Fruit fly (Drosophila melanogaster) whole organism, embryonic: ENCODE data around the gene Pif1A.
A peak's percentile ranks its signal among the peaks of the same experiment; 100 is the strongest.

Source experiments
- CG11456 ChIP-seq: fragments of 200-800 bp; sonication (Bioruptor generic); IDR thresholded peaks from 3 replicates; pipeline ENCODE4 v1.3.6; 2022; ENCODE audit warnings: missing biosample characterization, missing genetic modification characterization
- CG11696 ChIP-seq: fragments of 200-800 bp; sonication (Bioruptor generic); IDR thresholded peaks from 2 replicates; pipeline ENCODE4 v1.3.6; 2022; ENCODE audit warnings: missing biosample characterization, missing genetic modification characterization
- CG13894 ChIP-seq: fragments of 200-800 bp; sonication (Bioruptor generic); optimal IDR thresholded peaks from 3 replicates; lab custom pipeline; 2018; ENCODE audit warnings: missing biosample characterization, mild to moderate bottlenecking, missing genetic modification characterization, moderate library complexity
- CG15269 ChIP-seq: fragments of 200-800 bp; sonication (Bioruptor generic); optimal IDR thresholded peaks from 2 replicates; lab custom pipeline; 2018; ENCODE audit warnings: missing biosample characterization, mild to moderate bottlenecking, missing genetic modification characterization, moderate library complexity
- CG1603 ChIP-seq: fragments of 200-800 bp; sonication (Bioruptor generic); optimal IDR thresholded peaks from 2 replicates; lab custom pipeline; 2019; ENCODE audit warnings: missing biosample characterization, mild to moderate bottlenecking, missing genetic modification characterization, moderate library complexity
- CG16813 ChIP-seq: fragments of 200-800 bp; sonication (Bioruptor generic); IDR thresholded peaks from 3 replicates; pipeline ENCODE4 v1.3.6; 2022; ENCODE audit warnings: missing biosample characterization, missing genetic modification characterization; ENCODE audit not compliant: partially characterized antibody
- CG17802 ChIP-seq: fragments of 200-800 bp; sonication (Bioruptor generic); optimal IDR thresholded peaks from 2 replicates; lab custom pipeline; 2018; ENCODE audit warnings: missing biosample characterization, mild to moderate bottlenecking, missing genetic modification characterization, moderate library complexity
- CG18011 ChIP-seq: fragments of 200-800 bp; sonication (Bioruptor generic); optimal IDR thresholded peaks from 2 replicates; lab custom pipeline; 2017; ENCODE audit warnings: missing biosample characterization, missing genetic modification characterization, mild to moderate bottlenecking, moderate library complexity, missing genotype
- CG18262 ChIP-seq: fragments of 200-800 bp; optimal IDR thresholded peaks from 3 replicates; lab custom pipeline; 2019; ENCODE audit warnings: missing biosample characterization, mild to moderate bottlenecking, missing genetic modification characterization, moderate library complexity
- CG2116 ChIP-seq: fragments of 200-800 bp; sonication (Bioruptor generic); optimal IDR thresholded peaks from 3 replicates; lab custom pipeline; 2018; ENCODE audit warnings: missing biosample characterization, mild to moderate bottlenecking, missing genetic modification characterization
- CG3065 ChIP-seq: fragments of 200-800 bp; sonication (Bioruptor generic); optimal IDR thresholded peaks from 2 replicates; lab custom pipeline; 2016; ENCODE audit warnings: missing biosample characterization, missing genetic modification characterization
- CG31365 ChIP-seq: fragments of 200-800 bp; sonication (Bioruptor generic); optimal IDR thresholded peaks from 2 replicates; lab custom pipeline; 2018; ENCODE audit warnings: missing biosample characterization, mild to moderate bottlenecking, missing genetic modification characterization
- CG33213 ChIP-seq: fragments of 200-800 bp; sonication (Bioruptor generic); optimal IDR thresholded peaks from 3 replicates; lab custom pipeline; 2016; ENCODE audit warnings: missing biosample characterization, missing genetic modification characterization
- CG4360 ChIP-seq: fragments of 200-800 bp; sonication (Bioruptor generic); IDR thresholded peaks from 2 replicates; pipeline ENCODE4 v1.3.6; 2022; ENCODE audit warnings: missing biosample characterization, missing genetic modification characterization
- CG43689 ChIP-seq: fragments of 200-800 bp; sonication (Bioruptor generic); IDR thresholded peaks from 2 replicates; pipeline ENCODE4 v1.3.6; 2022; ENCODE audit warnings: missing biosample characterization, missing genetic modification characterization
- CG4820 ChIP-seq: fragments of 200-800 bp; sonication (Bioruptor generic); optimal IDR thresholded peaks from 3 replicates; lab custom pipeline; 2016; ENCODE audit warnings: missing biosample characterization, missing genetic modification characterization
- CG6254 ChIP-seq: fragments of 200-800 bp; sonication (Bioruptor generic); optimal IDR thresholded peaks from 3 replicates; lab custom pipeline; 2017; ENCODE audit warnings: mild to moderate bottlenecking, missing biosample characterization, missing genetic modification reagents, missing genetic modification characterization
- CG6689 ChIP-seq: fragments of 200-800 bp; sonication (Bioruptor generic); IDR thresholded peaks from 2 replicates; pipeline ENCODE4 v1.3.6; 2022; ENCODE audit warnings: missing biosample characterization, missing genetic modification characterization
- CG7271 ChIP-seq: fragments of 200-800 bp; sonication (Bioruptor generic); optimal IDR thresholded peaks from 2 replicates; lab custom pipeline; 2018; ENCODE audit warnings: missing biosample characterization, mild to moderate bottlenecking, missing genetic modification characterization, moderate library complexity
- CG7357 ChIP-seq: fragments of 200-800 bp; sonication (Bioruptor generic); IDR thresholded peaks from 3 replicates; pipeline ENCODE4 v1.3.6; 2022; ENCODE audit warnings: missing biosample characterization, missing genetic modification characterization
- CG8089 ChIP-seq: fragments of 200-800 bp; sonication (Bioruptor generic); optimal IDR thresholded peaks from 3 replicates; lab custom pipeline; 2016; ENCODE audit warnings: missing biosample characterization, missing genetic modification characterization
- Camta ChIP-seq: fragments of 200-800 bp; sonication (Bioruptor generic); optimal IDR thresholded peaks from 2 replicates; lab custom pipeline; 2016; ENCODE audit warnings: missing biosample characterization, missing genetic modification characterization
- CkIIα-i1 ChIP-seq: fragments of 200-800 bp; sonication (Bioruptor generic); IDR thresholded peaks from 2 replicates; pipeline ENCODE4 v1.3.6; 2022; ENCODE audit warnings: missing biosample characterization, missing genetic modification characterization
- Dek ChIP-seq: fragments of 200-800 bp; sonication (Bioruptor generic); optimal IDR thresholded peaks from 3 replicates; lab custom pipeline; 2019; ENCODE audit warnings: missing biosample characterization, mild to moderate bottlenecking, missing genetic modification characterization, moderate library complexity
- Eip74EF ChIP-seq, 2 experiments: fragments of 200-800 bp in 1 of 2; fragments of >200 bp in 1 of 2; sonication (Bioruptor generic) in 1 of 2; optimal IDR thresholded peaks; 2 replicates each; lab custom pipeline; 2017 to 2019; ENCODE audit warnings: missing biosample characterization in 2 of 2, missing genetic modification characterization in 2 of 2, mild to moderate bottlenecking in 1 of 2, moderate library complexity in 1 of 2
- Fer1 ChIP-seq: fragments of 200-800 bp; sonication (Bioruptor generic); optimal IDR thresholded peaks from 2 replicates; lab custom pipeline; 2017; ENCODE audit warnings: missing biosample characterization, mild to moderate bottlenecking, missing genetic modification characterization
- GATAe ChIP-seq: fragments of 200-800 bp; sonication (Bioruptor generic); conservative IDR thresholded peaks from 2 replicates; pipeline ENCODE4 v1.3.6; 2022; ENCODE audit warnings: missing biosample characterization, missing genetic modification characterization
- HLH4C ChIP-seq: fragments of 200-800 bp; sonication (Bioruptor generic); IDR thresholded peaks from 3 replicates; pipeline ENCODE4 v1.3.6; 2022; ENCODE audit warnings: missing biosample characterization, missing genetic modification characterization; ENCODE audit not compliant: partially characterized antibody
- Hey ChIP-seq: fragments of 200-800 bp; sonication (Bioruptor generic); optimal IDR thresholded peaks from 3 replicates; lab custom pipeline; 2018; ENCODE audit warnings: missing biosample characterization, mild to moderate bottlenecking, missing genetic modification characterization
- Lpt ChIP-seq: fragments of >200 bp; optimal IDR thresholded peaks from 2 replicates; lab custom pipeline; 2018; ENCODE audit warnings: missing biosample characterization, missing genetic modification characterization
- MESR4 ChIP-seq: fragments of 200-800 bp; sonication (Bioruptor generic); optimal IDR thresholded peaks from 2 replicates; lab custom pipeline; 2018; ENCODE audit warnings: missing biosample characterization, mild to moderate bottlenecking, missing genetic modification characterization, moderate library complexity
- NC2α ChIP-seq: fragments of 200-800 bp; sonication (Bioruptor generic); optimal IDR thresholded peaks from 2 replicates; lab custom pipeline; 2016; ENCODE audit warnings: missing biosample characterization, missing genetic modification characterization
- Poxn ChIP-seq: fragments of 200-800 bp; sonication (Bioruptor generic); IDR thresholded peaks from 2 replicates; pipeline ENCODE4 v1.3.6; 2022; ENCODE audit warnings: missing biosample characterization, missing genetic modification characterization
- aop ChIP-seq: fragments of 200-800 bp; sonication (Bioruptor generic); IDR thresholded peaks from 2 replicates; pipeline ENCODE4 v1.3.6; 2022; ENCODE audit warnings: missing biosample characterization, missing genetic modification characterization
- ap ChIP-seq: fragments of 200-800 bp; sonication (Bioruptor generic); IDR thresholded peaks from 2 replicates; pipeline ENCODE4 v1.3.6; 2022; ENCODE audit warnings: missing biosample characterization, missing genetic modification characterization
- btn ChIP-seq: fragments of 200-800 bp; sonication (Bioruptor generic); optimal IDR thresholded peaks from 2 replicates; lab custom pipeline; 2016; ENCODE audit warnings: missing biosample characterization, missing genetic modification characterization
- cato ChIP-seq: fragments of 200-800 bp; sonication (Bioruptor generic); optimal IDR thresholded peaks from 2 replicates; lab custom pipeline; 2016; ENCODE audit warnings: missing biosample characterization, missing genetic modification characterization, borderline replicate concordance
- dan ChIP-seq: fragments of 200-800 bp; sonication (Bioruptor generic); IDR thresholded peaks from 2 replicates; pipeline ENCODE4 v1.3.6; 2022; ENCODE audit warnings: missing biosample characterization, missing genetic modification characterization
- danr ChIP-seq: fragments of 200-800 bp; sonication (Bioruptor generic); IDR thresholded peaks from 2 replicates; pipeline ENCODE4 v1.3.6; 2022; ENCODE audit warnings: missing biosample characterization, missing genetic modification characterization
- emc ChIP-seq: fragments of 200-800 bp; sonication (Bioruptor generic); optimal IDR thresholded peaks from 2 replicates; lab custom pipeline; 2016; ENCODE audit warnings: missing biosample characterization, missing genetic modification characterization
- en ChIP-seq: fragments of 200-800 bp; sonication (Bioruptor generic); optimal IDR thresholded peaks from 2 replicates; lab custom pipeline; 2016; ENCODE audit warnings: missing biosample characterization, missing genetic modification characterization
- esg ChIP-seq: fragments of 200-800 bp; sonication (Bioruptor generic); conservative IDR thresholded peaks from 2 replicates; pipeline ENCODE4 v1.3.6; 2022; ENCODE audit warnings: missing biosample characterization, missing genetic modification characterization
- hbn ChIP-seq: fragments of 200-800 bp; sonication (Bioruptor generic); IDR thresholded peaks from 2 replicates; pipeline ENCODE4 v1.3.6; 2022; ENCODE audit warnings: missing biosample characterization, missing genetic modification characterization; ENCODE audit not compliant: partially characterized antibody
- jumu ChIP-seq: fragments of 200-800 bp; sonication (Bioruptor generic); optimal IDR thresholded peaks from 3 replicates; lab custom pipeline; 2016; ENCODE audit warnings: missing biosample characterization, missing genetic modification characterization
- kni ChIP-seq: fragments of 200-800 bp; sonication (Bioruptor generic); optimal IDR thresholded peaks from 3 replicates; lab custom pipeline; 2017; ENCODE audit warnings: mild to moderate bottlenecking, missing biosample characterization, missing genetic modification reagents, missing genetic modification characterization
- lola ChIP-seq, 3 experiments: fragments of >200 bp in 2 of 3; fragments of 200-800 bp in 1 of 3; sonication (Bioruptor generic) in 1 of 3; optimal IDR thresholded peaks; 2 replicates each; lab custom pipeline; 2017 to 2019; ENCODE audit warnings: missing biosample characterization in 3 of 3, missing genetic modification characterization in 3 of 3, mild to moderate bottlenecking in 1 of 3, moderate library complexity in 1 of 3
- pb ChIP-seq: fragments of 200-800 bp; sonication (Bioruptor generic); optimal IDR thresholded peaks from 3 replicates; lab custom pipeline; 2016; ENCODE audit warnings: missing biosample characterization, missing genetic modification characterization
- pzg ChIP-seq: fragments of 200-800 bp; sonication (Bioruptor generic); optimal IDR thresholded peaks from 3 replicates; lab custom pipeline; 2018; ENCODE audit warnings: missing biosample characterization, mild to moderate bottlenecking, missing genetic modification characterization, moderate library complexity
- sug ChIP-seq: fragments of 200-800 bp; optimal IDR thresholded peaks from 2 replicates; lab custom pipeline; 2019; ENCODE audit warnings: missing biosample characterization, mild to moderate bottlenecking, missing genetic modification characterization, moderate library complexity
- tap ChIP-seq: fragments of 200-800 bp; optimal IDR thresholded peaks from 3 replicates; lab custom pipeline; 2019; ENCODE audit warnings: missing biosample characterization, mild to moderate bottlenecking, missing genetic modification characterization, moderate library complexity
- tio ChIP-seq: fragments of 200-800 bp; sonication (Bioruptor generic); optimal IDR thresholded peaks from 2 replicates; lab custom pipeline; 2017; ENCODE audit warnings: missing biosample characterization, missing genetic modification characterization, inconsistent platforms

The Pif1A gene

dm6 chr3R:8744198-8744597, 56.8 kb downstream of the Pif1A start (continued):
- TF ChIP-seq CG13894 (tag; lab: Kevin White, UChicago): no peak
- TF ChIP-seq pb (GFP tag; lab: Kevin White, UChicago): no peak
- no peak for TF ChIP-seq Lpt (GFP tag; lab: Kevin White, UChicago)
- TF ChIP-seq cato (GFP tag; lab: Kevin White, UChicago): no peak
- no peak for TF ChIP-seq CkIIα-i1 (GFP tag; lab: Robert Waterston, UW)
- no peak for TF ChIP-seq NC2α
- no peak for TF ChIP-seq Hey (tag; lab: Kevin White, UChicago)
- no peak for TF ChIP-seq lola (GFP tag; optimal IDR thresholded peaks at IDR 0.05; lab: Kevin White, UChicago)
- TF ChIP-seq jumu (GFP tag; lab: Kevin White, UChicago): peak; percentile 53
- no peak for TF ChIP-seq CG18011 (GFP tag; lab: Kevin White, UChicago)
- TF ChIP-seq CG43689: no peak
- TF ChIP-seq CG8089 (GFP tag; lab: Kevin White, UChicago): peak; percentile 11
- TF ChIP-seq CG2116 (GFP tag; lab: Kevin White, UChicago): no peak
- no peak for TF ChIP-seq CG16813 (GFP tag; lab: Robert Waterston, UW)
- TF ChIP-seq esg: peak; percentile 66
- TF ChIP-seq CG31365 (tag; lab: Kevin White, UChicago): no peak
- no peak for TF ChIP-seq Dek (tag; lab: Kevin White, UChicago)
- TF ChIP-seq hbn: no peak
- TF ChIP-seq Fer1: peak; percentile 45
- no peak for TF ChIP-seq Poxn (GFP tag; lab: Robert Waterston, UW)
- peak; percentile 34 for TF ChIP-seq CG18262 (tag; lab: Kevin White, UChicago)
- TF ChIP-seq CG6254 (GFP tag; lab: Kevin White, UChicago): no peak
- no peak for TF ChIP-seq MESR4 (GFP tag; lab: Kevin White, UChicago)
- no peak for TF ChIP-seq en (GFP tag; lab: Kevin White, UChicago)
- TF ChIP-seq CG17802 (tag; lab: Kevin White, UChicago): no peak
- no peak for TF ChIP-seq CG7271 (tag; lab: Kevin White, UChicago)
- TF ChIP-seq Eip74EF (GFP tag; optimal IDR thresholded peaks at IDR 0.05; lab: Kevin White, UChicago): no peak
- TF ChIP-seq CG4820 (GFP tag; lab: Kevin White, UChicago): peak; percentile 45
- TF ChIP-seq kni (GFP tag; lab: Kevin White, UChicago): peak; percentile 7
- no peak for TF ChIP-seq Camta
- TF ChIP-seq CG6689: peak; percentile 61
- TF ChIP-seq tio (GFP tag; lab: Kevin White, UChicago): peak; percentile 26
- TF ChIP-seq dan (GFP tag; lab: Robert Waterston, UW): no peak
- TF ChIP-seq GATAe: no peak
- no peak for TF ChIP-seq ap
- no peak for TF ChIP-seq CG11696 (GFP tag; lab: Robert Waterston, UW)
- no peak for TF ChIP-seq HLH4C (GFP tag; lab: Robert Waterston, UW)
- TF ChIP-seq emc (GFP tag; lab: Kevin White, UChicago): no peak
- TF ChIP-seq CG4360 (GFP tag; lab: Robert Waterston, UW): no peak
- no peak for TF ChIP-seq CG3065 (GFP tag; lab: Kevin White, UChicago)
- peak; percentile 72; the same call in 1 of the 3 replicates for TF ChIP-seq CG11456 (GFP tag; lab: Robert Waterston, UW)
- peak; percentile 8; the same call in 1 of the 2 replicates for TF ChIP-seq danr
- TF ChIP-seq aop (GFP tag; lab: Robert Waterston, UW): no peak
- TF ChIP-seq CG33213: no peak
- TF ChIP-seq CG15269: peak; percentile 73
- TF ChIP-seq pzg (GFP tag; lab: Kevin White, UChicago): no peak
- no peak for TF ChIP-seq btn
- peak; percentile 44 for TF ChIP-seq CG1603 (tag; lab: Kevin White, UChicago)
- TF ChIP-seq sug (tag; lab: Kevin White, UChicago): peak; percentile 50
- no peak for TF ChIP-seq tap (tag; lab: Kevin White, UChicago)
- TF ChIP-seq CG7357 (GFP tag; lab: Robert Waterston, UW): peak; percentile 40; the same call in 2 of the 3 replicates
